Worm (Caenorhabditis elegans): ENCODE measurements around the gene K08D8.6.

K08D8.6 gene

ce11 chrIV:12909871-12910270, 19.6 kb upstream of the K08D8.6 start, which contains the start of gene K08D8.4:
Gene K08D8.4 (minus strand): TSS chrIV:12909998.
- no peak for TF ChIP-seq K09A11.1 (tag; optimal IDR thresholded peaks at IDR 0.05; ENCODE audit: insufficient read depth)
- TF ChIP-seq elt-2 (tag; optimal IDR thresholded peaks at IDR 0.05) = peak; percentile 15

- TF ChIP-seq C38D4.7 (GFP tag; optimal IDR thresholded peaks at IDR 0.05) = no peak
- TF ChIP-seq nhr-11 (tag; optimal IDR thresholded peaks at IDR 0.05) = no peak
Measured at ce11 chrIV:12906529-12906928, 16.2 kb upstream of the K08D8.6 start, which contains the start of gene K08D8.3. Gene K08D8.3 (minus strand): TSS chrIV:12906659.

ce11 chrIV:12903687-12904086, 13.4 kb upstream of the K08D8.6 start:
- TF ChIP-seq ets-4 (tag; optimal IDR thresholded peaks at IDR 0.05) = no peak
- no peak for TF ChIP-seq sox-4 (tag; optimal IDR thresholded peaks at IDR 0.05)
- no peak for TF ChIP-seq mec-3 (tag; optimal IDR thresholded peaks at IDR 0.05; ENCODE audit: borderline replicate concordance)

ce11 chrIV:12902430-12903110, 12.3 kb upstream of the K08D8.6 start, which contains the start of gene K08D8.2:
Gene K08D8.2 (plus strand): TSS chrIV:12903060.
- TF ChIP-seq pqm-1 (tag; optimal IDR thresholded peaks at IDR 0.05) (no peak), elt-4 (tag; optimal IDR thresholded peaks at IDR 0.05) (no peak), C38D4.7 (GFP tag; optimal IDR thresholded peaks at IDR 0.05) (no peak), madf-2 (tag; optimal IDR thresholded peaks at IDR 0.05) (no peak), pat-9 (tag; optimal IDR thresholded peaks at IDR 0.05) (no peak), che-1 (tag; optimal IDR thresholded peaks at IDR 0.05) (no peak), sox-2 (GFP tag; IDR thresholded peaks at IDR 0.05) (no peak), sdc-2 (tag; optimal IDR thresholded peaks at IDR 0.05) (no peak), dmd-4 (tag; optimal IDR thresholded peaks at IDR 0.05; ENCODE audit: borderline replicate concordance) (no peak), pax-1 (tag; optimal IDR thresholded peaks at IDR 0.05) (no peak), syd-9 (tag; optimal IDR thresholded peaks at IDR 0.05) (no peak)

ce11 chrIV:12901602-12902001, 11.3 kb upstream of the K08D8.6 start:
- TF ChIP-seq elt-2 (tag; optimal IDR thresholded peaks at IDR 0.05) (peak; percentile 48), ceh-30 (tag; optimal IDR thresholded peaks at IDR 0.05) (no peak), ceh-22 (tag; optimal IDR thresholded peaks at IDR 0.05) (no peak), K02D7.2 (tag; optimal IDR thresholded peaks at IDR 0.05) (no peak), syd-9 (tag; optimal IDR thresholded peaks at IDR 0.05) (no peak)

ce11 chrIV:12900267-12900666, 10.0 kb upstream of the K08D8.6 start, which contains the start of gene K08D8.10:
Gene K08D8.10 (plus strand): TSS chrIV:12900567.
- TF ChIP-seq unc-86 (tag; optimal IDR thresholded peaks at IDR 0.05) = no peak
- no peak for TF ChIP-seq ets-4 (tag; optimal IDR thresholded peaks at IDR 0.05)
- TF ChIP-seq sox-2 (GFP tag; IDR thresholded peaks at IDR 0.05) = no peak
- no peak for TF ChIP-seq ztf-16 (tag; optimal IDR thresholded peaks at IDR 0.05)
- TF ChIP-seq pqm-1 (tag; optimal IDR thresholded peaks at IDR 0.05) = no peak
- TF ChIP-seq unc-55 (GFP tag; optimal IDR thresholded peaks at IDR 0.05) = no peak
- TF ChIP-seq sdc-2 (tag; optimal IDR thresholded peaks at IDR 0.05) = no peak
- TF ChIP-seq ttx-3 (tag; optimal IDR thresholded peaks at IDR 0.05) = no peak
- TF ChIP-seq elt-2 (tag; optimal IDR thresholded peaks at IDR 0.05) = no peak
- TF ChIP-seq ceh-34 (tag; optimal IDR thresholded peaks at IDR 0.05) = no peak
- no peak for TF ChIP-seq ceh-2 (tag; optimal IDR thresholded peaks at IDR 0.05)
- no peak for TF ChIP-seq pat-9 (tag; optimal IDR thresholded peaks at IDR 0.05)
- TF ChIP-seq dmd-4 (tag; optimal IDR thresholded peaks at IDR 0.05; ENCODE audit: borderline replicate concordance) = no peak
- TF ChIP-seq pros-1 (tag; optimal IDR thresholded peaks at IDR 0.05) = no peak
- TF ChIP-seq nfya-1 (tag; optimal IDR thresholded peaks at IDR 0.05) = no peak
- no peak for TF ChIP-seq sox-4 (tag; optimal IDR thresholded peaks at IDR 0.05)
- TF ChIP-seq npax-4 (tag; optimal IDR thresholded peaks at IDR 0.05) = no peak
- no peak for TF ChIP-seq ceh-9 (tag; optimal IDR thresholded peaks at IDR 0.05)
- TF ChIP-seq rnt-1 (tag; optimal IDR thresholded peaks at IDR 0.05) = no peak
- no peak for TF ChIP-seq K02D7.2 (tag; optimal IDR thresholded peaks at IDR 0.05)

Data from whole organism, late embryonic.